Fruit fly (Drosophila melanogaster): Measurements from ENCODE around the gene side-VII.
"Not testable (repeated sequence)": the region's sequence is repeated elsewhere in the genome, so short reads cannot be mapped to it uniquely, and the experiment has no call there.

The side-VII gene

dm6 chr3R:9701148-9701703 lies 38.6 kb downstream of the side-VII start:
- TF ChIP-seq usp (GFP tag; optimal IDR thresholded peaks at IDR 0.05) (no peak), pan (optimal IDR thresholded peaks at IDR 0.05) (no peak), EcR (GFP tag; optimal IDR thresholded peaks at IDR 0.05) (no peak), Dll (optimal IDR thresholded peaks at IDR 0.05) (no peak), CG8478 (optimal IDR thresholded peaks at IDR 0.05) (no peak), psq (optimal IDR thresholded peaks at IDR 0.05) (no peak)

- no peak for TF ChIP-seq pan (optimal IDR thresholded peaks at IDR 0.05)
- TF ChIP-seq EcR (GFP tag; optimal IDR thresholded peaks at IDR 0.05), result no peak
- TF ChIP-seq Dll (optimal IDR thresholded peaks at IDR 0.05), result no peak
- TF ChIP-seq usp (GFP tag; optimal IDR thresholded peaks at IDR 0.05), result no peak
- no peak for TF ChIP-seq psq (optimal IDR thresholded peaks at IDR 0.05)
- no peak for TF ChIP-seq CG8478 (optimal IDR thresholded peaks at IDR 0.05)
These were observed 39.3 kb downstream of the side-VII start for dm6 chr3R:9700513-9700912.

DNA sequence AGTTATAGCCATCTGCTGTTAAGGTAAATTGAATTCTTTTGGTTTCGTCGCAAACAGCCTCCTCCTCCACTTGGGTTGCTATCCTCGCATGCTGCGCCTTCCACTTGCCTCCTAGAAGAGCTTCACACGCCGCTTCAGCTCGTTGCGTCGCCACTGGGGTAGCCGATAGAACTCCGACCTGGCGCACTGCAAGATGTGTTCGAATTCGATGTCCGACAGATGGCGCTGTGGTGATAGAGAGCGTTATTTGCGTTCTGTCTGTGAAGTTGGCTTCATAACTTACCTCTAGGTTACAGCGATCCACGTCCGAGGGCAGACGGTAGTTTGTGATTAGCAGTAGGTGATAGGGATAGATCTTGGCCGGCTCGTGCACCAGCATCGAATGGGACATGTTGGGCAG lies 44.8 kb downstream of the side-VII start:
- no peak for TF ChIP-seq pan (optimal IDR thresholded peaks at IDR 0.05)
- no peak for TF ChIP-seq usp (GFP tag; optimal IDR thresholded peaks at IDR 0.05)
- TF ChIP-seq Dll (optimal IDR thresholded peaks at IDR 0.05), result no peak
- no peak for TF ChIP-seq CG8478 (optimal IDR thresholded peaks at IDR 0.05)
- no peak for TF ChIP-seq psq (optimal IDR thresholded peaks at IDR 0.05)
- no peak for TF ChIP-seq EcR (GFP tag; optimal IDR thresholded peaks at IDR 0.05)

- not testable (repeated sequence) for TF ChIP-seq CG8478 (optimal IDR thresholded peaks at IDR 0.05); EcR (GFP tag; optimal IDR thresholded peaks at IDR 0.05); pan (optimal IDR thresholded peaks at IDR 0.05)
These were observed 47.1 kb downstream of the side-VII start, which contains the start of the genes Unc-115b, p24-2 and CG32939 for dm6 chr3R:9692675-9693129. TSS of gene Unc-115b (minus strand) at chr3R:9692775. TSS of gene p24-2 (minus strand) at chr3R:9692794. TSS of gene CG32939 (plus strand) at chr3R:9693079.

dm6 chr3R:9685376-9685775 lies 54.4 kb downstream of the side-VII start, which contains the start of the genes eca and CG18542:
TSS of gene eca (minus strand) at chr3R:9685476.
TSS of gene CG18542 (plus strand) at chr3R:9685760.
- not testable (repeated sequence) for TF ChIP-seq psq (optimal IDR thresholded peaks at IDR 0.05); usp (GFP tag; optimal IDR thresholded peaks at IDR 0.05); Dll (optimal IDR thresholded peaks at IDR 0.05)

DNA sequence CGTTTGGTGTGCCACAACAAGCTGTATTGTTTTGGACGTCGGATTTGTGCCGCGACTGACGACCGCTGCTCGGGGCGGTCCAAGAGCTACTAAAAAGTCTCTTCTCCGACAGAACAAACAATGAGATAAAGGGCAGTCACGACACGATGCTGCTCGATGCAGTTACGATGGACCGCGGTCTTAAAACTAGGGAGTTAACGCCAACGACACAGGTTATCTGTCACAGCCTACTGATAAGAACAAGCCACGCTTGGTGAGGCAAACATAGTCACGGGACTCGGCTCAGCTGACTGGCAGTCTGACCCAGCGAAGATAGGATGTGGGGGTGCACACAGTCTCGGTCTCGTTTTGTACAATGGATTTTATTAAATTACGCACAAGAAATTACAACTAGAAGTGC lies 55.7 kb downstream of the side-VII start, which contains the start of gene CG9444:
TSS of gene CG9444 (minus strand) at position 140 of the 400 bp plus-strand sequence.
- no peak for TF ChIP-seq psq (optimal IDR thresholded peaks at IDR 0.05)
- TF ChIP-seq Dll (optimal IDR thresholded peaks at IDR 0.05), result no peak
- TF ChIP-seq EcR (GFP tag; optimal IDR thresholded peaks at IDR 0.05), result no peak
- no peak for TF ChIP-seq CG8478 (optimal IDR thresholded peaks at IDR 0.05)
- TF ChIP-seq usp (GFP tag; optimal IDR thresholded peaks at IDR 0.05), result no peak
- no peak for TF ChIP-seq pan (optimal IDR thresholded peaks at IDR 0.05)
